Fruit fly (Drosophila melanogaster) whole organism, embryonic: ENCODE data around the gene CG14676.

ENCODE experiments used
- Ada2b ChIP-seq: fragments of 200-800 bp; sonication (Bioruptor generic); IDR thresholded peaks from 2 replicates; pipeline ENCODE4 v1.3.6; 2022; ENCODE audit warnings: missing biosample characterization, missing genetic modification characterization
- Antp ChIP-seq: fragments of 200-800 bp; sonication (Bioruptor generic); optimal IDR thresholded peaks from 3 replicates; lab custom pipeline; 2016; ENCODE audit warnings: missing biosample characterization, missing genetic modification characterization
- Awh ChIP-seq: fragments of 200-800 bp; sonication (Bioruptor generic); IDR thresholded peaks from 2 replicates; pipeline ENCODE4, ENCODE4 v1.3.6; 2022; ENCODE audit warnings: missing biosample characterization, missing genetic modification characterization
- B-H2 ChIP-seq: fragments of 200-800 bp; sonication (Bioruptor generic); optimal IDR thresholded peaks from 2 replicates; lab custom pipeline; 2018; ENCODE audit warnings: missing biosample characterization, mild to moderate bottlenecking, missing genetic modification characterization
- CG11093 ChIP-seq: fragments of 200-800 bp; sonication (Bioruptor generic); IDR thresholded peaks from 3 replicates; pipeline ENCODE4 v1.3.6; 2022; ENCODE audit warnings: missing biosample characterization, missing genetic modification characterization
- CG11696 ChIP-seq: fragments of 200-800 bp; sonication (Bioruptor generic); IDR thresholded peaks from 2 replicates; pipeline ENCODE4 v1.3.6; 2022; ENCODE audit warnings: missing biosample characterization, missing genetic modification characterization
- CG15269 ChIP-seq: fragments of 200-800 bp; sonication (Bioruptor generic); optimal IDR thresholded peaks from 2 replicates; lab custom pipeline; 2018; ENCODE audit warnings: missing biosample characterization, mild to moderate bottlenecking, missing genetic modification characterization, moderate library complexity
- CG16863 ChIP-seq: fragments of 200-800 bp; sonication (Bioruptor generic); optimal IDR thresholded peaks from 3 replicates; lab custom pipeline; 2016; ENCODE audit warnings: missing biosample characterization, missing genetic modification characterization
- CG17359 ChIP-seq: fragments of 200-800 bp; sonication (Bioruptor generic); optimal IDR thresholded peaks from 3 replicates; lab custom pipeline; 2018; ENCODE audit warnings: missing biosample characterization, mild to moderate bottlenecking, missing genetic modification characterization, moderate library complexity
- CG17385 ChIP-seq: fragments of 200-800 bp; sonication (Bioruptor generic); optimal IDR thresholded peaks from 3 replicates; lab custom pipeline; 2018; ENCODE audit warnings: missing biosample characterization, mild to moderate bottlenecking, missing genetic modification characterization
- CG2678 ChIP-seq: fragments of 200-800 bp; sonication (Bioruptor generic); optimal IDR thresholded peaks from 3 replicates; lab custom pipeline; 2019; ENCODE audit warnings: missing biosample characterization, mild to moderate bottlenecking, missing genetic modification characterization, moderate library complexity
- CG2889 ChIP-seq: fragments of 200-800 bp; sonication (Bioruptor generic); IDR thresholded peaks from 3 replicates; pipeline ENCODE4 v1.3.6; 2022; ENCODE audit warnings: missing biosample characterization, missing genetic modification characterization
- CG31388 ChIP-seq: fragments of 200-800 bp; sonication (Bioruptor generic); optimal IDR thresholded peaks from 2 replicates; lab custom pipeline; 2016; ENCODE audit warnings: missing biosample characterization, missing genetic modification characterization
- CG3163 ChIP-seq: fragments of 200-800 bp; sonication (Bioruptor generic); optimal IDR thresholded peaks from 3 replicates; lab custom pipeline; 2016; ENCODE audit warnings: missing biosample characterization, missing genetic modification characterization
- CG32532 ChIP-seq: fragments of 200-800 bp; sonication (Bioruptor generic); IDR thresholded peaks from 2 replicates; pipeline ENCODE4 v1.3.6; 2022; ENCODE audit warnings: missing biosample characterization, missing genetic modification characterization
- CG7839 ChIP-seq: fragments of 200-800 bp; sonication (Bioruptor generic); optimal IDR thresholded peaks from 3 replicates; lab custom pipeline; 2018; ENCODE audit warnings: missing biosample characterization, mild to moderate bottlenecking, missing genetic modification characterization, moderate library complexity
- CoRest ChIP-seq: fragments of 200-800 bp; sonication (Bioruptor generic); optimal IDR thresholded peaks from 3 replicates; lab custom pipeline; 2018; ENCODE audit warnings: missing biosample characterization, mild to moderate bottlenecking, missing genetic modification characterization, moderate library complexity
- Doc2 ChIP-seq: fragments of 200-800 bp; sonication (Bioruptor generic); IDR thresholded peaks from 2 replicates; pipeline ENCODE4 v1.3.6; 2022; ENCODE audit warnings: missing biosample characterization, missing genetic modification characterization
- Dref ChIP-seq: fragments of 200-800 bp; sonication (Bioruptor generic); IDR thresholded peaks from 2 replicates; pipeline ENCODE4 v1.3.6; 2022; ENCODE audit warnings: missing biosample characterization, missing genetic modification characterization
- Drgx ChIP-seq: fragments of 200-800 bp; sonication (Bioruptor generic); IDR thresholded peaks from 2 replicates; pipeline ENCODE4 v1.3.6; 2022; ENCODE audit warnings: missing biosample characterization, missing genetic modification characterization
- HLH54F ChIP-seq: fragments of 200-800 bp; sonication (Bioruptor generic); optimal IDR thresholded peaks from 3 replicates; lab custom pipeline; 2016; ENCODE audit warnings: missing biosample characterization, missing genetic modification characterization
- Oaz ChIP-seq: fragments of 200-800 bp; sonication (Bioruptor generic); IDR thresholded peaks from 2 replicates; pipeline ENCODE4 v1.3.6; 2022; ENCODE audit warnings: missing biosample characterization, missing genetic modification characterization
- PHDP ChIP-seq: fragments of 200-800 bp; sonication (Bioruptor generic); optimal IDR thresholded peaks from 3 replicates; lab custom pipeline; 2018; ENCODE audit warnings: missing biosample characterization, mild to moderate bottlenecking, missing genetic modification characterization, moderate library complexity
- Pdp1 ChIP-seq, 2 experiments: fragments of 200-800 bp; sonication (Bioruptor generic); optimal IDR thresholded peaks; 3 replicates each; lab custom pipeline; 2016; ENCODE audit warnings: missing biosample characterization in 2 of 2, missing genetic modification characterization in 2 of 2, mild to moderate bottlenecking in 1 of 2, moderate library complexity in 1 of 2
- Sox102F ChIP-seq: fragments of 200-800 bp; sonication (Bioruptor generic); optimal IDR thresholded peaks from 2 replicates; lab custom pipeline; 2018; ENCODE audit warnings: missing biosample characterization, mild to moderate bottlenecking, missing genetic modification characterization, moderate library complexity
- Xrp1 ChIP-seq: fragments of 200-800 bp; sonication (Bioruptor generic); IDR thresholded peaks from 2 replicates; pipeline ENCODE4 v1.3.6; 2022; ENCODE audit warnings: missing biosample characterization, missing genetic modification characterization
- al ChIP-seq: fragments of 200-800 bp; sonication (Bioruptor generic); IDR thresholded peaks from 2 replicates; pipeline ENCODE4 v1.3.6; 2022; ENCODE audit warnings: missing biosample characterization, missing genetic modification characterization
- bcd ChIP-seq: fragments of 200-800 bp; sonication (Bioruptor generic); optimal IDR thresholded peaks from 2 replicates; lab custom pipeline; 2017; ENCODE audit warnings: missing biosample characterization, mild to moderate bottlenecking, missing genetic modification characterization
- bsh ChIP-seq, 2 experiments: fragments of 200-800 bp; sonication (Bioruptor generic); optimal IDR thresholded peaks; 2 replicates each; lab custom pipeline; 2017 to 2018; ENCODE audit warnings: mild to moderate bottlenecking in 2 of 2, missing biosample characterization in 2 of 2, missing genetic modification characterization in 2 of 2, moderate library complexity in 1 of 2
- chif ChIP-seq, 2 experiments: fragments of 200-800 bp; sonication (Bioruptor generic); optimal IDR thresholded peaks; 3 replicates each; lab custom pipeline; 2016; ENCODE audit warnings: missing biosample characterization in 2 of 2, missing genetic modification characterization in 2 of 2
- dmrt99B ChIP-seq: fragments of 200-800 bp; sonication (Bioruptor generic); optimal IDR thresholded peaks from 2 replicates; lab custom pipeline; 2018; ENCODE audit warnings: missing biosample characterization, mild to moderate bottlenecking, missing genetic modification characterization, moderate library complexity
- dpn ChIP-seq, 2 experiments: fragments of 200-800 bp; sonication (Bioruptor generic); optimal IDR thresholded peaks; 3 replicates each; lab custom pipeline; 2016; ENCODE audit warnings: missing biosample characterization in 2 of 2, missing genetic modification characterization in 2 of 2
- esg ChIP-seq: fragments of 200-800 bp; sonication (Bioruptor generic); conservative IDR thresholded peaks from 2 replicates; pipeline ENCODE4 v1.3.6; 2022; ENCODE audit warnings: missing biosample characterization, missing genetic modification characterization
- ftz-f1 ChIP-seq: fragments of 200-800 bp; sonication (Bioruptor generic); optimal IDR thresholded peaks from 2 replicates; lab custom pipeline; 2016; ENCODE audit warnings: missing biosample characterization, missing genetic modification characterization
- gem ChIP-seq: fragments of 200-800 bp; sonication (Bioruptor generic); optimal IDR thresholded peaks from 2 replicates; lab custom pipeline; 2019; ENCODE audit warnings: missing biosample characterization, mild to moderate bottlenecking, missing genetic modification characterization, moderate library complexity
- lab ChIP-seq: fragments of 200-800 bp; sonication (Bioruptor generic); optimal IDR thresholded peaks from 3 replicates; lab custom pipeline; 2017; ENCODE audit warnings: missing biosample characterization, missing genetic modification characterization, mild to moderate bottlenecking, moderate library complexity, missing genetic modification reagents
- lbe ChIP-seq: fragments of 200-800 bp; sonication (Bioruptor generic); optimal IDR thresholded peaks from 2 replicates; lab custom pipeline; 2016; ENCODE audit warnings: missing biosample characterization, mild to moderate bottlenecking, missing genetic modification characterization
- mirr ChIP-seq: fragments of 200-800 bp; sonication (Bioruptor generic); optimal IDR thresholded peaks from 3 replicates; lab custom pipeline; 2018; ENCODE audit warnings: missing biosample characterization, mild to moderate bottlenecking, missing genetic modification characterization
- nmo ChIP-seq: fragments of 200-800 bp; sonication (Bioruptor generic); optimal IDR thresholded peaks from 2 replicates; lab custom pipeline; 2018; ENCODE audit warnings: missing biosample characterization, mild to moderate bottlenecking, missing genetic modification characterization, moderate library complexity
- repo ChIP-seq: fragments of 200-800 bp; sonication (Bioruptor generic); optimal IDR thresholded peaks from 2 replicates; lab custom pipeline; 2016; ENCODE audit warnings: missing biosample characterization, missing genetic modification characterization
- row ChIP-seq: fragments of 200-800 bp; sonication (Bioruptor generic); IDR thresholded peaks from 3 replicates; pipeline ENCODE4 v1.3.6; 2022; ENCODE audit warnings: missing biosample characterization, missing genetic modification characterization
- sd ChIP-seq: fragments of 200-800 bp; sonication (Bioruptor generic); optimal IDR thresholded peaks from 3 replicates; lab custom pipeline; 2018; ENCODE audit warnings: missing biosample characterization, mild to moderate bottlenecking, missing genetic modification characterization, moderate library complexity
- sens ChIP-seq: fragments of 200-800 bp; sonication (Bioruptor generic); peaks from one replicate; lab custom pipeline; 2016; ENCODE audit warnings: missing biosample characterization, missing genetic modification characterization
- seq ChIP-seq: fragments of 200-800 bp; sonication (Bioruptor generic); IDR thresholded peaks from 2 replicates; pipeline ENCODE4 v1.3.6; 2022; ENCODE audit warnings: missing biosample characterization, missing genetic modification characterization
- sisA ChIP-seq: fragments of 200-800 bp; sonication (Bioruptor generic); IDR thresholded peaks from 2 replicates; pipeline ENCODE4 v1.3.6; 2022; ENCODE audit warnings: missing biosample characterization, missing genetic modification characterization
- slbo ChIP-seq: fragments of 200-800 bp; sonication (Bioruptor generic); IDR thresholded peaks from 2 replicates; pipeline ENCODE4 v1.3.6; 2022; ENCODE audit warnings: missing biosample characterization, missing genetic modification characterization
- slou ChIP-seq: fragments of 200-800 bp; sonication (Bioruptor generic); optimal IDR thresholded peaks from 3 replicates; lab custom pipeline; 2016; ENCODE audit warnings: missing biosample characterization, missing genetic modification characterization
- so ChIP-seq: fragments of 200-800 bp; sonication (Bioruptor generic); IDR thresholded peaks from 3 replicates; pipeline ENCODE4 v1.3.6; 2022; ENCODE audit warnings: missing biosample characterization, missing genetic modification characterization
- sob ChIP-seq: fragments of 200-800 bp; sonication (Bioruptor generic); IDR thresholded peaks from 2 replicates; pipeline ENCODE4 v1.3.6; 2022; ENCODE audit warnings: missing biosample characterization, missing genetic modification characterization
- zf30C ChIP-seq: fragments of 200-800 bp; sonication (Bioruptor generic); optimal IDR thresholded peaks from 3 replicates; lab custom pipeline; 2018; ENCODE audit warnings: missing biosample characterization, mild to moderate bottlenecking, missing genetic modification characterization

CG14676 gene

DNA sequence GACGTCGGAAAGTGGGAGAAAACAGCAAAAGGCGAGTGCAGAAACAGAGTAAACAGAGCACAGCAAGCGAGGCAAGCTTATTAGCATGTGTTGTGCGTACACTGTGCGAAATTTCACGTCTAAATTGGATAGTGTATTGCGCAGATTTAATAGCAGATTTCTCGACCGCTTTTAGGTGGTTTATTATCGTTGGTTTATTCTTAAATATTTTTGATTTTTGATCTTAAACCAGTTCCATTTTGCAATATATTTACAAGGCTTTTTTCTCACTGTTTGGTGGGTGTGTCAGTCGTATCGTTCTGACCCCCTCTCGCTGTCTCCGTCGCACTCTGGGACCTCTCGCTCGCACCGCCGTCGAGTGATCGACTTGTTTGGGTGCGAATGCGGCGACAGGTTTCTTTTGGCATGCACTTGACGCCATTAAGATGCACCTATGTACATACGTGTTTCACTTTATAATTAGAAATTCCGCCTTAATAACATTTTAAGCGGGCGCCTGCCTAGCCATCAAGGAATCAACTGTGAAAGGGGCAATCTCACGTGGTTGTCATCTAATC is 13.0 kb upstream of the CG14676 start:
- TF ChIP-seq bsh (GFP tag; optimal IDR thresholded peaks at IDR 0.05; lab: Kevin White, UChicago), result peak in 1 of 2 experiments; percentile 78
- no peak for TF ChIP-seq PHDP (tag; lab: Kevin White, UChicago)
- TF ChIP-seq Pdp1 (GFP tag; optimal IDR thresholded peaks at IDR 0.05; lab: Kevin White, UChicago), result peak in 1 of 2 experiments; percentile 24
- peak; percentile 15 for TF ChIP-seq CG2678 (tag; lab: Kevin White, UChicago)
- no peak for TF ChIP-seq mirr (GFP tag; lab: Kevin White, UChicago)
- TF ChIP-seq lab (GFP tag; lab: Kevin White, UChicago), result peak; percentile 32
- no peak for TF ChIP-seq chif (GFP tag; optimal IDR thresholded peaks at IDR 0.05; lab: Kevin White, UChicago)
- TF ChIP-seq Doc2 (GFP tag; lab: Robert Waterston, UW), result no peak
- TF ChIP-seq B-H2 (GFP tag; lab: Kevin White, UChicago), result no peak
- TF ChIP-seq Oaz (GFP tag; lab: Robert Waterston, UW), result no peak
- TF ChIP-seq seq, result no peak
- peak; percentile 25 for TF ChIP-seq nmo (GFP tag; lab: Kevin White, UChicago)
- no peak for TF ChIP-seq sd (tag; lab: Kevin White, UChicago)
- peak; percentile 40; the same call in 1 of the 2 replicates for TF ChIP-seq CG32532
- TF ChIP-seq esg (GFP tag; lab: Robert Waterston, UW), result 0 out of 2 replicates have a peak, but pooled peaks have one; percentile 11
- TF ChIP-seq CG16863 (GFP tag; lab: Kevin White, UChicago), result peak; percentile 6
- no peak for TF ChIP-seq Dref (GFP tag; lab: Robert Waterston, UW)
- peak; percentile 95 for TF ChIP-seq Drgx (GFP tag; lab: Robert Waterston, UW)
- TF ChIP-seq so (GFP tag; lab: Robert Waterston, UW), result 0 out of 3 replicates have a peak, but pooled peaks have one; percentile 39
- TF ChIP-seq CG31388 (GFP tag; lab: Kevin White, UChicago), result no peak
- peak; percentile 4 for TF ChIP-seq CoRest
- peak; percentile 5 for TF ChIP-seq bcd (GFP tag; lab: Kevin White, UChicago)
- TF ChIP-seq Antp (GFP tag; lab: Kevin White, UChicago), result peak; percentile 11
- 0 out of 2 replicates have a peak, but pooled peaks have one; percentile 14 for TF ChIP-seq slbo (GFP tag; lab: Robert Waterston, UW)
- peak; percentile 41; the same call in 1 of the 2 replicates for TF ChIP-seq sisA (GFP tag; lab: Robert Waterston, UW)
- peak; percentile 30; the same call in 1 of the 2 replicates for TF ChIP-seq Xrp1 (GFP tag; lab: Robert Waterston, UW)
- no peak for TF ChIP-seq slou (GFP tag; lab: Kevin White, UChicago)
- TF ChIP-seq sob (GFP tag; lab: Robert Waterston, UW), result peak; percentile 27; the same call in 1 of the 2 replicates
- no peak for TF ChIP-seq CG17385 (GFP tag; lab: Kevin White, UChicago)
- TF ChIP-seq row, result peak; percentile 58
- peak; percentile 44 for TF ChIP-seq gem
- no peak for TF ChIP-seq zf30C (GFP tag; lab: Kevin White, UChicago)
- TF ChIP-seq dpn (GFP tag; optimal IDR thresholded peaks at IDR 0.05; lab: Kevin White, UChicago), result peak in 1 of 2 experiments; percentile 11
- peak; percentile 26; the same call in 1 of the 2 replicates for TF ChIP-seq Ada2b
- TF ChIP-seq HLH54F (GFP tag; lab: Kevin White, UChicago), result no peak
- TF ChIP-seq Awh, result no peak
- TF ChIP-seq CG3163 (GFP tag; lab: Kevin White, UChicago), result no peak
- peak; percentile 9 for TF ChIP-seq CG15269
- TF ChIP-seq CG2889 (GFP tag; lab: Robert Waterston, UW), result no peak
- TF ChIP-seq sens, result peak; percentile 75
- TF ChIP-seq CG11696, result no peak
- peak; percentile 28 for TF ChIP-seq CG17359 (tag; lab: Kevin White, UChicago)
- TF ChIP-seq ftz-f1 (GFP tag; lab: Kevin White, UChicago), result no peak
- no peak for TF ChIP-seq repo (GFP tag; lab: Kevin White, UChicago)
- 0 out of 3 replicates have a peak, but pooled peaks have one; percentile 10 for TF ChIP-seq CG11093 (GFP tag; lab: Robert Waterston, UW)
- TF ChIP-seq dmrt99B (tag; lab: Kevin White, UChicago), result peak; percentile 44
- TF ChIP-seq lbe (GFP tag; lab: Kevin White, UChicago), result peak; percentile 49
- TF ChIP-seq Sox102F (GFP tag; lab: Kevin White, UChicago), result peak; percentile 42
- TF ChIP-seq CG7839 (tag; lab: Kevin White, UChicago), result peak; percentile 32
- 0 out of 2 replicates have a peak, but pooled peaks have one; percentile 28 for TF ChIP-seq al (GFP tag; lab: Robert Waterston, UW)
